Fruit fly (Drosophila melanogaster) whole organism, embryonic: ENCODE results near the gene CG7766.

Source experiments
- Atf6 ChIP-seq: fragments of 200-800 bp; sonication (Bioruptor generic); IDR thresholded peaks from 2 replicates; pipeline ENCODE4 v1.3.6; 2022; ENCODE audit warnings: missing biosample characterization, missing genetic modification characterization
- C15 ChIP-seq: fragments of 200-800 bp; sonication (Bioruptor generic); IDR thresholded peaks from 3 replicates; pipeline ENCODE4 v1.3.6; 2022; ENCODE audit warnings: missing biosample characterization, missing genetic modification characterization
- CG10147 ChIP-seq: fragments of 200-800 bp; sonication (Bioruptor generic); optimal IDR thresholded peaks from 2 replicates; lab custom pipeline; 2019; ENCODE audit warnings: missing biosample characterization, mild to moderate bottlenecking, missing genetic modification characterization, moderate library complexity
- CG10431 ChIP-seq: fragments of 200-800 bp; sonication (Bioruptor generic); optimal IDR thresholded peaks from 3 replicates; lab custom pipeline; 2018; ENCODE audit warnings: missing biosample characterization, mild to moderate bottlenecking, missing genetic modification characterization
- CG12659 ChIP-seq: fragments of 200-800 bp; sonication (Bioruptor generic); optimal IDR thresholded peaks from 3 replicates; lab custom pipeline; 2017; ENCODE audit warnings: mild to moderate bottlenecking, missing biosample characterization, missing genetic modification reagents, missing genetic modification characterization
- CG12769 ChIP-seq: fragments of 200-800 bp; sonication (Bioruptor generic); optimal IDR thresholded peaks from 2 replicates; lab custom pipeline; 2019; ENCODE audit warnings: missing biosample characterization, mild to moderate bottlenecking, missing genetic modification characterization, moderate library complexity
- CG13123 ChIP-seq: fragments of 200-800 bp; sonication (Bioruptor generic); optimal IDR thresholded peaks from 2 replicates; lab custom pipeline; 2016; ENCODE audit warnings: missing biosample characterization, missing genetic modification characterization
- CG14014 ChIP-seq: fragments of 200-800 bp; sonication (Bioruptor generic); IDR thresholded peaks from 2 replicates; pipeline ENCODE4 v1.3.6; 2022; ENCODE audit warnings: missing biosample characterization, missing genetic modification characterization
- CG15601 ChIP-seq: fragments of 200-800 bp; sonication (Bioruptor generic); optimal IDR thresholded peaks from 3 replicates; lab custom pipeline; 2019; ENCODE audit warnings: missing biosample characterization, mild to moderate bottlenecking, missing genetic modification characterization, moderate library complexity
- CG2116 ChIP-seq: fragments of 200-800 bp; sonication (Bioruptor generic); optimal IDR thresholded peaks from 3 replicates; lab custom pipeline; 2018; ENCODE audit warnings: missing biosample characterization, mild to moderate bottlenecking, missing genetic modification characterization
- CG2120 ChIP-seq: fragments of 200-800 bp; sonication (Bioruptor generic); optimal IDR thresholded peaks from 3 replicates; lab custom pipeline; 2016; ENCODE audit warnings: missing biosample characterization, missing genetic modification characterization
- CG2129 ChIP-seq: fragments of 200-800 bp; sonication (Bioruptor generic); IDR thresholded peaks from 2 replicates; pipeline ENCODE4 v1.3.6; 2022; ENCODE audit warnings: missing biosample characterization, missing genetic modification characterization; ENCODE audit not compliant: partially characterized antibody
- CG2712 ChIP-seq: fragments of 200-800 bp; optimal IDR thresholded peaks from 3 replicates; lab custom pipeline; 2019; ENCODE audit warnings: missing biosample characterization, mild to moderate bottlenecking, missing genetic modification characterization, moderate library complexity
- CG2875 ChIP-seq: fragments of 200-800 bp; sonication (Bioruptor generic); optimal IDR thresholded peaks from 2 replicates; lab custom pipeline; 2017; ENCODE audit warnings: missing biosample characterization, mild to moderate bottlenecking, missing genetic modification characterization, missing genetic modification reagents
- CG30020 ChIP-seq: fragments of 200-800 bp; optimal IDR thresholded peaks from 2 replicates; lab custom pipeline; 2019; ENCODE audit warnings: missing biosample characterization, mild to moderate bottlenecking, missing genetic modification characterization, moderate library complexity
- CG31365 ChIP-seq: fragments of 200-800 bp; sonication (Bioruptor generic); optimal IDR thresholded peaks from 2 replicates; lab custom pipeline; 2018; ENCODE audit warnings: missing biosample characterization, mild to moderate bottlenecking, missing genetic modification characterization
- CG34224 ChIP-seq: fragments of 200-800 bp; sonication (Bioruptor generic); IDR thresholded peaks from 3 replicates; pipeline ENCODE4 v1.3.6; 2022; ENCODE audit warnings: missing biosample characterization, missing genetic modification characterization; ENCODE audit not compliant: partially characterized antibody
- CG3995 ChIP-seq: fragments of 200-800 bp; sonication (Bioruptor generic); optimal IDR thresholded peaks from 3 replicates; lab custom pipeline; 2016; ENCODE audit warnings: missing biosample characterization, missing genetic modification characterization
- CG5180 ChIP-seq: fragments of 200-800 bp; sonication (Bioruptor generic); optimal IDR thresholded peaks from 3 replicates; lab custom pipeline; 2017; ENCODE audit warnings: missing biosample characterization, missing genetic modification characterization, mild to moderate bottlenecking, moderate library complexity, missing genetic modification reagents
- CG6683 ChIP-seq: fragments of 200-800 bp; sonication (Bioruptor generic); optimal IDR thresholded peaks from 2 replicates; lab custom pipeline; 2017; ENCODE audit warnings: missing biosample characterization, mild to moderate bottlenecking, missing genetic modification characterization, missing genetic modification reagents
- CG6689 ChIP-seq: fragments of 200-800 bp; sonication (Bioruptor generic); IDR thresholded peaks from 2 replicates; pipeline ENCODE4 v1.3.6; 2022; ENCODE audit warnings: missing biosample characterization, missing genetic modification characterization
- CG7372 ChIP-seq: fragments of 200-800 bp; sonication (Bioruptor generic); IDR thresholded peaks from 2 replicates; pipeline ENCODE4 v1.3.6; 2022; ENCODE audit warnings: missing biosample characterization, missing genetic modification characterization
- CG8478 ChIP-seq: fragments of >200 bp; optimal IDR thresholded peaks from 2 replicates; lab custom pipeline; 2018
- CG9797 ChIP-seq: fragments of 200-800 bp; sonication (Bioruptor generic); optimal IDR thresholded peaks from 3 replicates; lab custom pipeline; 2018; ENCODE audit warnings: missing biosample characterization, mild to moderate bottlenecking, missing genetic modification characterization
- Drgx ChIP-seq: fragments of 200-800 bp; sonication (Bioruptor generic); IDR thresholded peaks from 2 replicates; pipeline ENCODE4 v1.3.6; 2022; ENCODE audit warnings: missing biosample characterization, missing genetic modification characterization
- Hr78 ChIP-seq, 2 experiments: fragments of 200-800 bp in 1 of 2; fragments of >200 bp in 1 of 2; sonication (Bioruptor generic) in 1 of 2; optimal IDR thresholded peaks; 2 replicates each; lab custom pipeline; 2017 to 2019; ENCODE audit warnings: missing biosample characterization in 2 of 2, missing genetic modification characterization in 2 of 2, mild to moderate bottlenecking in 1 of 2, moderate library complexity in 1 of 2
- Kr ChIP-seq: fragments of 200-800 bp; sonication (Bioruptor generic); optimal IDR thresholded peaks from 2 replicates; lab custom pipeline; 2017; ENCODE audit warnings: missing biosample characterization, mild to moderate bottlenecking, missing genetic modification characterization
- MBD-R2 ChIP-seq: fragments of 200-800 bp; sonication (Bioruptor generic); IDR thresholded peaks from 2 replicates; pipeline ENCODE4 v1.3.6; 2022; ENCODE audit warnings: missing biosample characterization, missing genetic modification characterization
- MESR4 ChIP-seq: fragments of 200-800 bp; sonication (Bioruptor generic); optimal IDR thresholded peaks from 2 replicates; lab custom pipeline; 2018; ENCODE audit warnings: missing biosample characterization, mild to moderate bottlenecking, missing genetic modification characterization, moderate library complexity
- Meics ChIP-seq: fragments of 200-800 bp; sonication (Bioruptor generic); optimal IDR thresholded peaks from 2 replicates; lab custom pipeline; 2017; ENCODE audit warnings: missing biosample characterization, mild to moderate bottlenecking, missing genetic modification characterization
- Myb ChIP-seq: fragments of 200-800 bp; sonication (Bioruptor generic); optimal IDR thresholded peaks from 2 replicates; lab custom pipeline; 2016; ENCODE audit warnings: missing biosample characterization, missing genetic modification characterization
- Sin3A ChIP-seq: fragments of >200 bp; optimal IDR thresholded peaks from 2 replicates; lab custom pipeline; 2018
- Vsx1 ChIP-seq: fragments of 200-800 bp; sonication (Bioruptor generic); optimal IDR thresholded peaks from 2 replicates; lab custom pipeline; 2017; ENCODE audit warnings: missing biosample characterization, mild to moderate bottlenecking, missing genetic modification characterization, missing genetic modification reagents
- al ChIP-seq: fragments of 200-800 bp; sonication (Bioruptor generic); IDR thresholded peaks from 2 replicates; pipeline ENCODE4 v1.3.6; 2022; ENCODE audit warnings: missing biosample characterization, missing genetic modification characterization
- bigmax ChIP-seq: fragments of 200-800 bp; sonication (Bioruptor generic); optimal IDR thresholded peaks from 2 replicates; lab custom pipeline; 2018; ENCODE audit warnings: missing biosample characterization, mild to moderate bottlenecking, missing genetic modification characterization
- chinmo ChIP-seq: fragments of 200-800 bp; sonication (Bioruptor generic); IDR thresholded peaks from 4 replicates; pipeline ENCODE4 v1.3.6; 2022; ENCODE audit warnings: missing biosample characterization, missing genetic modification characterization; ENCODE audit not compliant: partially characterized antibody
- fru ChIP-seq: fragments of >200 bp; optimal IDR thresholded peaks from 2 replicates; lab custom pipeline; 2017
- gt ChIP-seq: fragments of 200-800 bp; sonication (Bioruptor generic); IDR thresholded peaks from 2 replicates; pipeline ENCODE4 v1.3.6; 2022; ENCODE audit warnings: missing biosample characterization, missing genetic modification characterization
- hb ChIP-seq: fragments of 200-800 bp; sonication (Bioruptor generic); IDR thresholded peaks from 3 replicates; pipeline ENCODE4 v1.3.6; 2022; ENCODE audit warnings: missing biosample characterization, missing genetic modification characterization; ENCODE audit not compliant: partially characterized antibody
- hkb ChIP-seq, 2 experiments: fragments of 200-800 bp in 1 of 2; fragments of >200 bp in 1 of 2; sonication (Bioruptor generic) in 1 of 2; IDR thresholded peaks in 1 of 2; optimal IDR thresholded peaks in 1 of 2; 2 replicates each; pipeline versions ENCODE4 v1.3.6 to Lab custom; 2017 to 2022; ENCODE audit warnings: missing biosample characterization in 1 of 2, missing genetic modification characterization in 1 of 2
- inv ChIP-seq: fragments of 200-800 bp; sonication (Bioruptor generic); IDR thresholded peaks from 2 replicates; pipeline ENCODE4 v1.3.6; 2022; ENCODE audit warnings: missing biosample characterization, missing genetic modification characterization; ENCODE audit not compliant: partially characterized antibody
- mam ChIP-seq: fragments of 200-800 bp; sonication (Bioruptor generic); optimal IDR thresholded peaks from 3 replicates; lab custom pipeline; 2016; ENCODE audit warnings: missing biosample characterization, missing genetic modification characterization
- nmo ChIP-seq: fragments of 200-800 bp; sonication (Bioruptor generic); optimal IDR thresholded peaks from 2 replicates; lab custom pipeline; 2018; ENCODE audit warnings: missing biosample characterization, mild to moderate bottlenecking, missing genetic modification characterization, moderate library complexity
- otp ChIP-seq: fragments of 200-800 bp; sonication (Bioruptor generic); IDR thresholded peaks from 3 replicates; pipeline ENCODE4, ENCODE4 v1.3.6; 2022; ENCODE audit warnings: missing biosample characterization, missing genetic modification characterization
- pzg ChIP-seq: fragments of 200-800 bp; sonication (Bioruptor generic); optimal IDR thresholded peaks from 3 replicates; lab custom pipeline; 2018; ENCODE audit warnings: missing biosample characterization, mild to moderate bottlenecking, missing genetic modification characterization, moderate library complexity
- row ChIP-seq: fragments of 200-800 bp; sonication (Bioruptor generic); IDR thresholded peaks from 3 replicates; pipeline ENCODE4 v1.3.6; 2022; ENCODE audit warnings: missing biosample characterization, missing genetic modification characterization
- sens ChIP-seq: fragments of 200-800 bp; sonication (Bioruptor generic); peaks from one replicate; lab custom pipeline; 2016; ENCODE audit warnings: missing biosample characterization, missing genetic modification characterization
- sqz ChIP-seq: fragments of 200-800 bp; sonication (Bioruptor generic); optimal IDR thresholded peaks from 3 replicates; lab custom pipeline; 2018; ENCODE audit warnings: missing biosample characterization, mild to moderate bottlenecking, missing genetic modification characterization
- ssp ChIP-seq: fragments of 200-800 bp; sonication (Bioruptor generic); IDR thresholded peaks from 2 replicates; pipeline ENCODE4 v1.3.6; 2022; ENCODE audit warnings: missing biosample characterization, missing genetic modification characterization
- wek ChIP-seq: fragments of 200-800 bp; sonication (Bioruptor generic); optimal IDR thresholded peaks from 3 replicates; lab custom pipeline; 2018; ENCODE audit warnings: missing biosample characterization, mild to moderate bottlenecking, missing genetic modification characterization, moderate library complexity

Gene CG7766

DNA sequence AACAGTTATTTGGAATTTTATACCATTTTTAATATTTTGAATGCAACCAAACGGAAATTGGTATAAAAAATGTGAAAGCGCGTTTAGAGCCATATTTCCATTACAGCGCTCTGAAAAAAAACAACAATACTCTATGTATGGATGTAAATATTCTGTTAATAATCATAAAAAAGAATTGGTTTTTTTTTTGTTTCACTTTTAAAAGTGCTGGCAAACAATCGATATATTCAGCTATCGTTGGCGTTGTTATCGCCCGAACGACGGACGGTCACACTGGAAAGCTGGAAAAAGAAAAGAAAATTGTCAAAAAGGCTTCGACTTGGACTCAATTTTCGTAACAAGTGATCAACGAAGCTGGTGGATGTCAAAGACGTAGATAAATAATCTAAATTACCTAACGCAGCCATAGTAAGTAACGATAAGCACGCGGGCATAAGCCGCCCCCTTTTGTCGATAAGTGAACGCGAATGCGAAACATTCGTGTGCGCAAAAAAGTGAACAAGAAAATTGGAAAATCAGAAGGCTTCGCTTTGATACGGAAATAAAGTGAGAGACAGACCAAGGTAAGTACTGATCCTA lies 38.8 kb upstream of the CG7766 start, which contains the start of gene CG7065 (continued):
- no peak for TF ChIP-seq CG6689 (GFP tag; lab: Robert Waterston, UW)
- TF ChIP-seq CG5180 (GFP tag; lab: Kevin White, UChicago): no peak
- TF ChIP-seq CG8478: no peak
- TF ChIP-seq CG30020 (tag; lab: Kevin White, UChicago): peak; percentile 43
- no peak for TF ChIP-seq CG14014
- no peak for TF ChIP-seq C15 (GFP tag; lab: Robert Waterston, UW)
- no peak for TF ChIP-seq Myb (GFP tag; lab: Kevin White, UChicago)
- TF ChIP-seq al (GFP tag; lab: Robert Waterston, UW): no peak
- TF ChIP-seq CG9797 (GFP tag; lab: Kevin White, UChicago): peak; percentile 70
- no peak for TF ChIP-seq Vsx1 (GFP tag; lab: Kevin White, UChicago)
- TF ChIP-seq ssp (GFP tag; lab: Robert Waterston, UW): peak; percentile 57
- peak; percentile 59 for TF ChIP-seq sens (GFP tag; lab: Kevin White, UChicago)
- TF ChIP-seq MBD-R2 (GFP tag; lab: Robert Waterston, UW): peak; percentile 65
- no peak for TF ChIP-seq wek (GFP tag; lab: Kevin White, UChicago)
- no peak for TF ChIP-seq CG2875
- TF ChIP-seq CG34224: peak; percentile 35; the same call in 2 of the 3 replicates
- TF ChIP-seq CG10147 (GFP tag; lab: Kevin White, UChicago): no peak
- TF ChIP-seq chinmo (GFP tag; lab: Robert Waterston, UW): peak; percentile 48; the same call in 1 of the 4 replicates
- TF ChIP-seq CG12769 (tag; lab: Kevin White, UChicago): no peak
- no peak for TF ChIP-seq mam (GFP tag; lab: Kevin White, UChicago)
- TF ChIP-seq inv (GFP tag; lab: Robert Waterston, UW): peak; percentile 45; the same call in 1 of the 2 replicates
- peak; percentile 9 for TF ChIP-seq nmo
- TF ChIP-seq bigmax (GFP tag; lab: Kevin White, UChicago): no peak
- no peak for TF ChIP-seq hkb (optimal IDR thresholded peaks at IDR 0.05; lab: Kevin White, UChicago)
- no peak for TF ChIP-seq hkb (GFP tag; IDR thresholded peaks at IDR 0.05; lab: Robert Waterston, UW)
- no peak for TF ChIP-seq Hr78 (GFP tag; optimal IDR thresholded peaks at IDR 0.05; lab: Kevin White, UChicago)
- no peak for TF ChIP-seq CG13123
- TF ChIP-seq CG6683 (GFP tag; lab: Kevin White, UChicago): no peak
- TF ChIP-seq Sin3A: peak; percentile 21
- TF ChIP-seq sqz (GFP tag; lab: Kevin White, UChicago): peak; percentile 69
- TF ChIP-seq gt (GFP tag; lab: Robert Waterston, UW): no peak
- no peak for TF ChIP-seq CG10431 (GFP tag; lab: Kevin White, UChicago)
- TF ChIP-seq hb (GFP tag; lab: Robert Waterston, UW): peak; percentile 47; the same call in 2 of the 3 replicates
- TF ChIP-seq fru: no peak
- no peak for TF ChIP-seq otp (GFP tag; lab: Robert Waterston, UW)
- TF ChIP-seq CG2120 (GFP tag; lab: Kevin White, UChicago): no peak
- no peak for TF ChIP-seq Atf6
- TF ChIP-seq Kr: no peak
- peak; percentile 52 for TF ChIP-seq CG2116
- no peak for TF ChIP-seq CG15601 (tag; lab: Kevin White, UChicago)
- TF ChIP-seq Drgx (GFP tag; lab: Robert Waterston, UW): no peak
- peak; percentile 28 for TF ChIP-seq CG12659 (GFP tag; lab: Kevin White, UChicago)
- no peak for TF ChIP-seq CG31365 (tag; lab: Kevin White, UChicago)
- no peak for TF ChIP-seq Meics (GFP tag; lab: Kevin White, UChicago)
- 0 out of 2 replicates have a peak, but pooled peaks have one; percentile 23 for TF ChIP-seq CG2129 (GFP tag; lab: Robert Waterston, UW)
- peak; percentile 65 for TF ChIP-seq row (GFP tag; lab: Robert Waterston, UW)
- TF ChIP-seq MESR4 (GFP tag; lab: Kevin White, UChicago): peak; percentile 55
- TF ChIP-seq pzg (GFP tag; lab: Kevin White, UChicago): peak; percentile 49
- no peak for TF ChIP-seq CG2712 (tag; lab: Kevin White, UChicago)
- no peak for TF ChIP-seq CG7372
- TF ChIP-seq CG3995 (GFP tag; lab: Kevin White, UChicago): peak; percentile 20
